Fruit fly (Drosophila melanogaster) Kc167 (cell line): ENCODE data around the gene CG16854.

Experiments used
- Sin3A ChIP-seq: fragments of >200 bp; optimal IDR thresholded peaks from 2 replicates; lab custom pipeline; 2018; ENCODE audit warnings: missing external identifiers
- h ChIP-seq: fragments of >200 bp; optimal IDR thresholded peaks from 3 replicates; lab custom pipeline; 2018; ENCODE audit warnings: missing external identifiers
- insv ChIP-seq: fragments of >200 bp; optimal IDR thresholded peaks from 3 replicates; lab custom pipeline; 2018; ENCODE audit warnings: missing external identifiers

- TF ChIP-seq insv (lab: Kevin White, UChicago), result no peak
- no peak for TF ChIP-seq Sin3A (lab: Kevin White, UChicago)
- TF ChIP-seq h (lab: Kevin White, UChicago), result no peak
Observed at dm6 chr2L:11039548-11040144, 46.9 kb upstream of the CG16854 start.
